Worm (Caenorhabditis elegans) whole organism, L4/young adult: ENCODE measurements around the gene T28A11.4.

ENCODE experiments used
- W03F9.2 ChIP-seq: fragments of 150-350 bp; optimal IDR thresholded peaks from 2 replicates; lab custom pipeline; 2014; ENCODE audit warnings: missing biosample characterization, missing genetic modification characterization
- dao-5 ChIP-seq: sonication (generic microtip); optimal IDR thresholded peaks from 2 replicates; lab custom pipeline; 2016; ENCODE audit warnings: missing genotype, missing genetic modification characterization, moderate library complexity, missing compliant biosample characterization
- him-1 ChIP-seq: sonication (generic microtip); optimal IDR thresholded peaks from 2 replicates; lab custom pipeline; 2016; ENCODE audit warnings: missing genotype, missing genetic modification reagents, missing genetic modification characterization, missing compliant biosample characterization

- no peak for TF ChIP-seq W03F9.2 (tag; lab: Kevin White, UChicago)
- TF ChIP-seq him-1, result no peak
- TF ChIP-seq dao-5 (tag; lab: Kevin White, UChicago), result no peak
These were observed 14.3 kb downstream of the T28A11.4 start for ce11 chrV:3288134-3288533.
